Fruit fly (Drosophila melanogaster) whole organism, embryonic: ENCODE results near the gene Cyp4ac1.

ENCODE experiments used
- Bdp1 ChIP-seq: fragments of 200-800 bp; sonication (Bioruptor generic); optimal IDR thresholded peaks from 3 replicates; lab custom pipeline; 2016; ENCODE audit warnings: missing biosample characterization, missing genetic modification characterization
- CG13424 ChIP-seq: fragments of 200-800 bp; sonication (Bioruptor generic); optimal IDR thresholded peaks from 2 replicates; lab custom pipeline; 2019; ENCODE audit warnings: missing biosample characterization, mild to moderate bottlenecking, missing genetic modification characterization, moderate library complexity
- CG13624 ChIP-seq: fragments of 200-800 bp; sonication (Bioruptor generic); optimal IDR thresholded peaks from 2 replicates; lab custom pipeline; 2016; ENCODE audit warnings: missing biosample characterization, missing genetic modification characterization
- CG14965 ChIP-seq: fragments of 200-800 bp; sonication (Bioruptor generic); optimal IDR thresholded peaks from 2 replicates; lab custom pipeline; 2016; ENCODE audit warnings: missing biosample characterization, missing genetic modification characterization, borderline replicate concordance
- CG1529 ChIP-seq: fragments of 200-800 bp; sonication (Bioruptor generic); optimal IDR thresholded peaks from 3 replicates; lab custom pipeline; 2018; ENCODE audit warnings: missing biosample characterization, missing genetic modification characterization
- CG17612 ChIP-seq: fragments of 200-800 bp; sonication (Bioruptor generic); IDR thresholded peaks from 2 replicates; pipeline ENCODE4 v1.3.6; 2022; ENCODE audit warnings: missing biosample characterization, missing genetic modification characterization
- CG18262 ChIP-seq: fragments of 200-800 bp; optimal IDR thresholded peaks from 3 replicates; lab custom pipeline; 2019; ENCODE audit warnings: missing biosample characterization, mild to moderate bottlenecking, missing genetic modification characterization, moderate library complexity
- CG18599 ChIP-seq: fragments of 200-800 bp; sonication (Bioruptor generic); optimal IDR thresholded peaks from 3 replicates; lab custom pipeline; 2017; ENCODE audit warnings: missing biosample characterization, missing genetic modification characterization, mild to moderate bottlenecking, moderate library complexity, missing genetic modification reagents
- CG2199 ChIP-seq: fragments of 200-800 bp; sonication (Bioruptor generic); IDR thresholded peaks from 3 replicates; pipeline ENCODE4 v1.3.6; 2022; ENCODE audit warnings: missing biosample characterization, missing genetic modification characterization
- CG32767 ChIP-seq: fragments of 200-800 bp; sonication (Bioruptor generic); IDR thresholded peaks from 2 replicates; pipeline ENCODE4 v1.3.6; 2022; ENCODE audit warnings: missing biosample characterization, missing genetic modification characterization
- CG3838 ChIP-seq: fragments of 200-800 bp; sonication (Bioruptor generic); optimal IDR thresholded peaks from 3 replicates; lab custom pipeline; 2016; ENCODE audit warnings: missing biosample characterization, missing genetic modification characterization
- CG3847 ChIP-seq: fragments of 200-800 bp; sonication (Bioruptor generic); IDR thresholded peaks from 2 replicates; pipeline ENCODE4 v1.3.6; 2022; ENCODE audit warnings: missing biosample characterization, missing genetic modification characterization
- CG4854 ChIP-seq: fragments of 200-800 bp; sonication (Bioruptor generic); optimal IDR thresholded peaks from 2 replicates; lab custom pipeline; 2016; ENCODE audit warnings: missing biosample characterization, missing genetic modification characterization, inconsistent platforms
- CG6654 ChIP-seq: fragments of 200-800 bp; sonication (Bioruptor generic); optimal IDR thresholded peaks from 2 replicates; lab custom pipeline; 2017; ENCODE audit warnings: missing biosample characterization, mild to moderate bottlenecking, missing genetic modification characterization
- CG9609 ChIP-seq: fragments of 200-800 bp; sonication (Bioruptor generic); optimal IDR thresholded peaks from 3 replicates; lab custom pipeline; 2016; ENCODE audit warnings: missing biosample characterization, missing genetic modification characterization
- Dbx ChIP-seq: fragments of 200-800 bp; sonication (Bioruptor generic); IDR thresholded peaks from 3 replicates; pipeline ENCODE4 v1.3.6; 2022; ENCODE audit warnings: missing biosample characterization, missing genetic modification characterization
- Deaf1 ChIP-seq: fragments of 200-800 bp; optimal IDR thresholded peaks from 3 replicates; lab custom pipeline; 2019; ENCODE audit warnings: missing biosample characterization, mild to moderate bottlenecking, missing genetic modification characterization, moderate library complexity
- Dll ChIP-seq: fragments of 200-800 bp; sonication (Bioruptor generic); IDR thresholded peaks from 4 replicates; pipeline ENCODE4 v1.3.6; 2022; ENCODE audit warnings: missing biosample characterization, missing genetic modification characterization; ENCODE audit not compliant: partially characterized antibody
- ERR ChIP-seq: fragments of 200-800 bp; sonication (Bioruptor generic); optimal IDR thresholded peaks from 2 replicates; lab custom pipeline; 2016; ENCODE audit warnings: missing biosample characterization, missing genetic modification characterization
- Gsc ChIP-seq: fragments of 200-800 bp; sonication (Bioruptor generic); IDR thresholded peaks from 2 replicates; pipeline ENCODE4 v1.3.6; 2022; ENCODE audit warnings: missing biosample characterization, missing genetic modification characterization
- Mad ChIP-seq: fragments of 200-800 bp; sonication (Bioruptor generic); optimal IDR thresholded peaks from 2 replicates; lab custom pipeline; 2016; ENCODE audit warnings: missing biosample characterization, missing genetic modification characterization
- Nf-YB ChIP-seq: fragments of 200-800 bp; sonication (Bioruptor generic); optimal IDR thresholded peaks from 3 replicates; lab custom pipeline; 2019; ENCODE audit warnings: missing biosample characterization, mild to moderate bottlenecking, missing genetic modification characterization, moderate library complexity
- Optix ChIP-seq: fragments of 200-800 bp; sonication (Bioruptor generic); IDR thresholded peaks from 3 replicates; pipeline ENCODE4 v1.3.6; 2022; ENCODE audit warnings: missing biosample characterization, missing genetic modification characterization
- Rx ChIP-seq: fragments of 200-800 bp; sonication (Bioruptor generic); IDR thresholded peaks from 2 replicates; pipeline ENCODE4 v1.3.6; 2022; ENCODE audit warnings: missing biosample characterization, missing genetic modification characterization
- Scr ChIP-seq: fragments of 200-800 bp; sonication (Bioruptor generic); IDR thresholded peaks from 2 replicates; pipeline ENCODE4 v1.3.6; 2022; ENCODE audit warnings: missing biosample characterization, missing genetic modification characterization; ENCODE audit not compliant: partially characterized antibody
- Ssrp ChIP-seq: fragments of 200-800 bp; sonication (Bioruptor generic); optimal IDR thresholded peaks from 2 replicates; lab custom pipeline; 2018; ENCODE audit warnings: missing biosample characterization, mild to moderate bottlenecking, missing genetic modification characterization, moderate library complexity
- Xbp1 ChIP-seq: fragments of 200-800 bp; sonication (Bioruptor generic); optimal IDR thresholded peaks from 3 replicates; lab custom pipeline; 2016; ENCODE audit warnings: missing biosample characterization, mild to moderate bottlenecking, missing genetic modification characterization
- ash1 ChIP-seq: fragments of 200-800 bp; sonication (Bioruptor generic); optimal IDR thresholded peaks from 2 replicates; lab custom pipeline; 2018; ENCODE audit warnings: missing biosample characterization, mild to moderate bottlenecking, missing genetic modification characterization
- bbx ChIP-seq: fragments of 200-800 bp; sonication (Bioruptor generic); IDR thresholded peaks from 2 replicates; pipeline ENCODE4 v1.3.6; 2022; ENCODE audit warnings: missing biosample characterization, missing genetic modification characterization; ENCODE audit not compliant: partially characterized antibody
- ci ChIP-seq: fragments of 200-800 bp; sonication (Bioruptor generic); IDR thresholded peaks from 3 replicates; pipeline ENCODE4 v1.3.6; 2022; ENCODE audit warnings: missing biosample characterization, missing genetic modification characterization
- corto ChIP-seq: fragments of 200-800 bp; sonication (Bioruptor generic); optimal IDR thresholded peaks from 2 replicates; lab custom pipeline; 2016; ENCODE audit warnings: missing biosample characterization, mild to moderate bottlenecking, missing genetic modification characterization, moderate library complexity
- en ChIP-seq: fragments of 200-800 bp; sonication (Bioruptor generic); optimal IDR thresholded peaks from 2 replicates; lab custom pipeline; 2016; ENCODE audit warnings: missing biosample characterization, missing genetic modification characterization
- ewg ChIP-seq: fragments of 200-800 bp; sonication (Bioruptor generic); optimal IDR thresholded peaks from 3 replicates; lab custom pipeline; 2017; ENCODE audit warnings: mild to moderate bottlenecking, missing biosample characterization, missing genetic modification reagents, missing genetic modification characterization
- fru ChIP-seq: fragments of >200 bp; optimal IDR thresholded peaks from 2 replicates; lab custom pipeline; 2017
- gt ChIP-seq: fragments of 200-800 bp; sonication (Bioruptor generic); IDR thresholded peaks from 2 replicates; pipeline ENCODE4 v1.3.6; 2022; ENCODE audit warnings: missing biosample characterization, missing genetic modification characterization
- jing ChIP-seq: fragments of 200-800 bp; sonication (Bioruptor generic); optimal IDR thresholded peaks from 2 replicates; lab custom pipeline; 2018; ENCODE audit warnings: missing biosample characterization, mild to moderate bottlenecking, missing genetic modification characterization
- kni ChIP-seq: fragments of 200-800 bp; sonication (Bioruptor generic); optimal IDR thresholded peaks from 3 replicates; lab custom pipeline; 2017; ENCODE audit warnings: mild to moderate bottlenecking, missing biosample characterization, missing genetic modification reagents, missing genetic modification characterization
- lab ChIP-seq: fragments of 200-800 bp; sonication (Bioruptor generic); optimal IDR thresholded peaks from 3 replicates; lab custom pipeline; 2017; ENCODE audit warnings: missing biosample characterization, missing genetic modification characterization, mild to moderate bottlenecking, moderate library complexity, missing genetic modification reagents
- nau ChIP-seq: fragments of 200-800 bp; sonication (Bioruptor generic); optimal IDR thresholded peaks from 3 replicates; lab custom pipeline; 2017; ENCODE audit warnings: missing biosample characterization, mild to moderate bottlenecking, missing genetic modification characterization, missing genetic modification reagents
- odd ChIP-seq: fragments of 200-800 bp; sonication (Bioruptor generic); optimal IDR thresholded peaks from 2 replicates; lab custom pipeline; 2017; ENCODE audit warnings: missing biosample characterization, mild to moderate bottlenecking, missing genetic modification characterization
- org-1 ChIP-seq: fragments of 200-800 bp; sonication (Bioruptor generic); optimal IDR thresholded peaks from 2 replicates; lab custom pipeline; 2017; ENCODE audit warnings: missing biosample characterization, missing genetic modification characterization
- pfk ChIP-seq: fragments of 200-800 bp; sonication (Bioruptor generic); optimal IDR thresholded peaks from 2 replicates; lab custom pipeline; 2018; ENCODE audit warnings: missing biosample characterization, mild to moderate bottlenecking, missing genetic modification characterization, moderate library complexity
- prd ChIP-seq, 3 experiments: fragments of >200 bp in 2 of 3; fragments of 200-800 bp in 1 of 3; sonication (Bioruptor generic) in 1 of 3; optimal IDR thresholded peaks in 2 of 3; IDR thresholded peaks in 1 of 3; 2 replicates in 2 of 3; 3 replicates in 1 of 3; pipeline versions ENCODE4 v1.3.6 to Lab custom; 2017 to 2022; ENCODE audit warnings: missing biosample characterization in 1 of 3, missing genetic modification characterization in 1 of 3
- row ChIP-seq: fragments of 200-800 bp; sonication (Bioruptor generic); IDR thresholded peaks from 3 replicates; pipeline ENCODE4 v1.3.6; 2022; ENCODE audit warnings: missing biosample characterization, missing genetic modification characterization
- schlank ChIP-seq: fragments of 200-800 bp; sonication (Bioruptor generic); optimal IDR thresholded peaks from 2 replicates; lab custom pipeline; 2018; ENCODE audit warnings: missing biosample characterization, mild to moderate bottlenecking, missing genetic modification characterization
- sna ChIP-seq: fragments of 200-800 bp; sonication (Bioruptor generic); IDR thresholded peaks from 2 replicates; pipeline ENCODE4 v1.3.6; 2022; ENCODE audit warnings: missing biosample characterization, missing genetic modification characterization; ENCODE audit not compliant: partially characterized antibody
- sqz ChIP-seq: fragments of 200-800 bp; sonication (Bioruptor generic); optimal IDR thresholded peaks from 3 replicates; lab custom pipeline; 2018; ENCODE audit warnings: missing biosample characterization, mild to moderate bottlenecking, missing genetic modification characterization
- tgo ChIP-seq: fragments of 200-800 bp; sonication (Bioruptor generic); IDR thresholded peaks from 3 replicates; pipeline ENCODE4 v1.3.6; 2022; ENCODE audit warnings: missing biosample characterization, missing genetic modification characterization
- tio ChIP-seq: fragments of 200-800 bp; sonication (Bioruptor generic); optimal IDR thresholded peaks from 2 replicates; lab custom pipeline; 2017; ENCODE audit warnings: missing biosample characterization, missing genetic modification characterization, inconsistent platforms
- twi ChIP-seq: fragments of 200-800 bp; optimal IDR thresholded peaks from 2 replicates; lab custom pipeline; 2019; ENCODE audit warnings: missing biosample characterization, mild to moderate bottlenecking, missing genetic modification characterization, moderate library complexity
- wdn ChIP-seq: fragments of 200-800 bp; sonication (Bioruptor generic); IDR thresholded peaks from 2 replicates; pipeline ENCODE4 v1.3.6; 2022; ENCODE audit warnings: missing biosample characterization, missing genetic modification characterization
- zen2 ChIP-seq: fragments of 200-800 bp; sonication (Bioruptor generic); IDR thresholded peaks from 3 replicates; pipeline ENCODE4 v1.3.6; 2022; ENCODE audit warnings: missing biosample characterization, missing genetic modification characterization; ENCODE audit not compliant: partially characterized antibody

Gene Cyp4ac1

DNA sequence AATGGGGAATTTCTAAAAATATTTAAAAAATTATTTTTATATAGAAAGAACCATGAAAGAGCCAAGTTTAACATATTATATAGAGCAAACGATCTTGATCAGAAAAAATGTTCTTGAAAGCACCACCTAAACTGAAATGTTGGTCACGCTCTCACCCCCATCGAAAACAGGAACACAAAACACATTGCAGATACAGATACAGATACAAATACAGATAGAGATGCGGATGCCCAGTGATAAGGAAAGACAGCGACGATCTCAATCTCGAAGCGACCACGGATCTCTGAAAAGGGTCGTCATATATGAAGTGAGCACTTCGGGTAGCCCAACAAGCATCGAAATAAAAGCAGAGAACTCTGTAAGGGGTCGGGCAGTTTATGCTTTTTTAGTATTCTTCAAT lies 16.4 kb upstream of the Cyp4ac1 start (continued):
- TF ChIP-seq gt (GFP tag; lab: Robert Waterston, UW) (no peak), Xbp1 (GFP tag; lab: Kevin White, UChicago) (no peak), zen2 (GFP tag; lab: Robert Waterston, UW) (no peak), Optix (GFP tag; lab: Robert Waterston, UW) (no peak), tgo (GFP tag; lab: Robert Waterston, UW) (peak; percentile 15; the same call in 1 of the 3 replicates), CG13624 (GFP tag; lab: Kevin White, UChicago) (no peak), Deaf1 (no peak), sqz (no peak), prd (optimal IDR thresholded peaks at IDR 0.05; lab: Kevin White, UChicago) (no peak), prd (GFP tag; IDR thresholded peaks at IDR 0.05; lab: Robert Waterston, UW) (no peak), Dll (GFP tag; lab: Robert Waterston, UW) (peak; percentile 29; the same call in 1 of the 4 replicates), Gsc (GFP tag; lab: Robert Waterston, UW) (no peak), CG18599 (GFP tag; lab: Kevin White, UChicago) (no peak), ewg (GFP tag; lab: Kevin White, UChicago) (no peak), odd (peak; percentile 7), CG13424 (no peak), corto (peak; percentile 32), CG14965 (GFP tag; lab: Kevin White, UChicago) (no peak), Bdp1 (GFP tag; lab: Kevin White, UChicago) (no peak), Scr (peak; percentile 28; the same call in 1 of the 2 replicates), pfk (GFP tag; lab: Kevin White, UChicago) (no peak), Nf-YB (no peak), CG18262 (tag; lab: Kevin White, UChicago) (peak; percentile 10), fru (no peak), row (GFP tag; lab: Robert Waterston, UW) (peak; percentile 43; the same call in 2 of the 3 replicates), bbx (GFP tag; lab: Robert Waterston, UW) (no peak), CG2199 (peak; percentile 48; the same call in 1 of the 3 replicates), wdn (no peak)

DNA sequence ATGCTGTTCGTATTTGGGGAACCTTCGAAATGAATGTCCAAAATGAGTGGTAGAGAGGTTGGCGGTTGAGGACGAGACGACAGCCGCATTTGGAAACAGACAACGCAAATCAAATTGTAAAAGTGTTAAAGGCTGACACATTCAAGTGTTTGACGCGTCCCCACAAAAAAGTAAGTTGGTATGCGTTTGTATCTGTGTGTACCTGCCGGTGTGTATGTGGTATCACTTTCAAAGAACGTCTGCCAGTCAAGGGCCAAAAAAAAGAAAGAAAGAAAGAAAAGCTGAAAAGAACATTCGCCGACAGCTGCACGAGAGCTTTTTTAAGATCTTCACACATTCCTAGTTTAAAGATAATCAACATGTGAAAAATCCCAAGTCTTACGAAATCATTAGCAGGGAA lies 16.0 kb upstream of the Cyp4ac1 start:
- no peak for TF ChIP-seq org-1 (GFP tag; lab: Kevin White, UChicago)
- no peak for TF ChIP-seq Dbx (GFP tag; lab: Robert Waterston, UW)
- TF ChIP-seq kni (GFP tag; lab: Kevin White, UChicago): peak; percentile 84
- TF ChIP-seq CG9609 (GFP tag; lab: Kevin White, UChicago): no peak
- no peak for TF ChIP-seq en (GFP tag; lab: Kevin White, UChicago)
- TF ChIP-seq Mad (GFP tag; lab: Kevin White, UChicago): no peak
- no peak for TF ChIP-seq Rx (GFP tag; lab: Robert Waterston, UW)
- no peak for TF ChIP-seq CG3847 (GFP tag; lab: Robert Waterston, UW)
- no peak for TF ChIP-seq jing (GFP tag; lab: Kevin White, UChicago)
- peak; percentile 53 for TF ChIP-seq nau (GFP tag; lab: Kevin White, UChicago)
- no peak for TF ChIP-seq twi (tag; lab: Kevin White, UChicago)
- TF ChIP-seq schlank (tag; lab: Kevin White, UChicago): no peak
- no peak for TF ChIP-seq sna (GFP tag; lab: Robert Waterston, UW)
- no peak for TF ChIP-seq lab (GFP tag; lab: Kevin White, UChicago)
- TF ChIP-seq tio (GFP tag; lab: Kevin White, UChicago): no peak
- TF ChIP-seq CG4854 (GFP tag; lab: Kevin White, UChicago): no peak
- no peak for TF ChIP-seq CG17612 (GFP tag; lab: Robert Waterston, UW)
- 0 out of 2 replicates have a peak, but pooled peaks have one; percentile 16 for TF ChIP-seq CG32767 (GFP tag; lab: Robert Waterston, UW)
- no peak for TF ChIP-seq ci (GFP tag; lab: Robert Waterston, UW)
- no peak for TF ChIP-seq ash1 (GFP tag; lab: Kevin White, UChicago)
- no peak for TF ChIP-seq CG6654
- TF ChIP-seq CG3838 (GFP tag; lab: Kevin White, UChicago): no peak
- TF ChIP-seq Ssrp (tag; lab: Kevin White, UChicago): no peak
- TF ChIP-seq CG1529: no peak
- TF ChIP-seq ERR (GFP tag; lab: Kevin White, UChicago): no peak
